Fruit fly (Drosophila melanogaster) whole organism, embryonic: Measurements from ENCODE around the gene CG8861.

Experiments used
- Atf3 ChIP-seq: fragments of 200-800 bp; sonication (Bioruptor generic); optimal IDR thresholded peaks from 3 replicates; lab custom pipeline; 2016; ENCODE audit warnings: missing biosample characterization, missing genetic modification characterization
- Awh ChIP-seq: fragments of 200-800 bp; sonication (Bioruptor generic); IDR thresholded peaks from 2 replicates; pipeline ENCODE4, ENCODE4 v1.3.6; 2022; ENCODE audit warnings: missing biosample characterization, missing genetic modification characterization
- CG11085 ChIP-seq: fragments of 200-800 bp; sonication (Bioruptor generic); IDR thresholded peaks from 2 replicates; pipeline ENCODE4 v1.3.6; 2022; ENCODE audit warnings: missing biosample characterization, missing genetic modification characterization
- CG11398 ChIP-seq: fragments of 200-800 bp; sonication (Bioruptor generic); optimal IDR thresholded peaks from 2 replicates; lab custom pipeline; 2016; ENCODE audit warnings: missing biosample characterization, missing genetic modification characterization
- CG11560 ChIP-seq: fragments of 200-800 bp; sonication (Bioruptor generic); IDR thresholded peaks from 3 replicates; pipeline ENCODE4 v1.3.6; 2022; ENCODE audit warnings: missing biosample characterization, missing genetic modification characterization
- CG15011 ChIP-seq: fragments of 200-800 bp; sonication (Bioruptor generic); optimal IDR thresholded peaks from 3 replicates; lab custom pipeline; 2018; ENCODE audit warnings: missing biosample characterization, mild to moderate bottlenecking, missing genetic modification characterization
- CG15514 ChIP-seq: fragments of 200-800 bp; sonication (Bioruptor generic); optimal IDR thresholded peaks from 3 replicates; lab custom pipeline; 2017; ENCODE audit warnings: missing biosample characterization, missing genetic modification characterization, mild to moderate bottlenecking, moderate library complexity, missing genetic modification reagents
- CG17361 ChIP-seq: fragments of 200-800 bp; sonication (Bioruptor generic); IDR thresholded peaks from 3 replicates; pipeline ENCODE4 v1.3.6; 2022; ENCODE audit warnings: missing biosample characterization, missing genetic modification characterization
- CG17568 ChIP-seq: fragments of 200-800 bp; sonication (Bioruptor generic); optimal IDR thresholded peaks from 2 replicates; lab custom pipeline; 2018; ENCODE audit warnings: missing biosample characterization, mild to moderate bottlenecking, missing genetic modification characterization, moderate library complexity
- CG1792 ChIP-seq: fragments of 200-800 bp; sonication (Bioruptor generic); optimal IDR thresholded peaks from 2 replicates; lab custom pipeline; 2016; ENCODE audit warnings: missing biosample characterization, missing genetic modification characterization
- CG4360 ChIP-seq: fragments of 200-800 bp; sonication (Bioruptor generic); IDR thresholded peaks from 2 replicates; pipeline ENCODE4 v1.3.6; 2022; ENCODE audit warnings: missing biosample characterization, missing genetic modification characterization
- CG43689 ChIP-seq: fragments of 200-800 bp; sonication (Bioruptor generic); IDR thresholded peaks from 2 replicates; pipeline ENCODE4 v1.3.6; 2022; ENCODE audit warnings: missing biosample characterization, missing genetic modification characterization
- CG4707 ChIP-seq: fragments of 200-800 bp; sonication (Bioruptor generic); optimal IDR thresholded peaks from 2 replicates; lab custom pipeline; 2018; ENCODE audit warnings: missing biosample characterization, mild to moderate bottlenecking, missing genetic modification characterization, moderate library complexity
- CG4730 ChIP-seq: fragments of 200-800 bp; sonication (Bioruptor generic); IDR thresholded peaks from 2 replicates; pipeline ENCODE4 v1.3.6; 2022; ENCODE audit warnings: missing biosample characterization, missing genetic modification characterization
- CG8089 ChIP-seq: fragments of 200-800 bp; sonication (Bioruptor generic); optimal IDR thresholded peaks from 3 replicates; lab custom pipeline; 2016; ENCODE audit warnings: missing biosample characterization, missing genetic modification characterization
- CG8924 ChIP-seq: fragments of 200-800 bp; optimal IDR thresholded peaks from 3 replicates; lab custom pipeline; 2019; ENCODE audit warnings: missing biosample characterization, mild to moderate bottlenecking, missing genetic modification characterization, moderate library complexity
- CG9215 ChIP-seq: fragments of 200-800 bp; sonication (Bioruptor generic); IDR thresholded peaks from 2 replicates; pipeline ENCODE4 v1.3.6; 2022; ENCODE audit warnings: missing biosample characterization, missing genetic modification characterization
- Chrac-16 ChIP-seq: fragments of 200-800 bp; sonication (Bioruptor generic); optimal IDR thresholded peaks from 3 replicates; lab custom pipeline; 2016; ENCODE audit warnings: missing biosample characterization, missing genetic modification characterization
- Elba2 ChIP-seq: fragments of 200-800 bp; sonication (Bioruptor generic); optimal IDR thresholded peaks from 3 replicates; lab custom pipeline; 2016; ENCODE audit warnings: missing biosample characterization, missing genetic modification characterization
- Fer3 ChIP-seq: fragments of 200-800 bp; sonication (Bioruptor generic); optimal IDR thresholded peaks from 2 replicates; lab custom pipeline; 2018; ENCODE audit warnings: missing biosample characterization, mild to moderate bottlenecking, missing genetic modification characterization, moderate library complexity
- HLH54F ChIP-seq: fragments of 200-800 bp; sonication (Bioruptor generic); optimal IDR thresholded peaks from 3 replicates; lab custom pipeline; 2016; ENCODE audit warnings: missing biosample characterization, missing genetic modification characterization
- Hr51 ChIP-seq, 2 experiments: fragments of 200-800 bp; sonication (Bioruptor generic); optimal IDR thresholded peaks; 2 replicates in 1 of 2; 3 replicates in 1 of 2; lab custom pipeline; 2016 to 2018; ENCODE audit warnings: missing biosample characterization in 2 of 2, missing genetic modification characterization in 2 of 2, mild to moderate bottlenecking in 1 of 2, moderate library complexity in 1 of 2
- Kr ChIP-seq: fragments of 200-800 bp; sonication (Bioruptor generic); optimal IDR thresholded peaks from 2 replicates; lab custom pipeline; 2017; ENCODE audit warnings: missing biosample characterization, mild to moderate bottlenecking, missing genetic modification characterization
- Nf-YC ChIP-seq: fragments of 200-800 bp; optimal IDR thresholded peaks from 3 replicates; lab custom pipeline; 2019; ENCODE audit warnings: missing biosample characterization, mild to moderate bottlenecking, missing genetic modification characterization, moderate library complexity
- PHDP ChIP-seq: fragments of 200-800 bp; sonication (Bioruptor generic); optimal IDR thresholded peaks from 3 replicates; lab custom pipeline; 2018; ENCODE audit warnings: missing biosample characterization, mild to moderate bottlenecking, missing genetic modification characterization, moderate library complexity
- Scr ChIP-seq: fragments of 200-800 bp; sonication (Bioruptor generic); IDR thresholded peaks from 2 replicates; pipeline ENCODE4 v1.3.6; 2022; ENCODE audit warnings: missing biosample characterization, missing genetic modification characterization; ENCODE audit not compliant: partially characterized antibody
- Side ChIP-seq: fragments of 200-800 bp; sonication (Bioruptor generic); optimal IDR thresholded peaks from 2 replicates; lab custom pipeline; 2016; ENCODE audit warnings: missing biosample characterization, missing genetic modification characterization
- Sin3A ChIP-seq: fragments of >200 bp; optimal IDR thresholded peaks from 2 replicates; lab custom pipeline; 2018
- Six4 ChIP-seq: fragments of 200-800 bp; sonication (Bioruptor generic); optimal IDR thresholded peaks from 2 replicates; lab custom pipeline; 2016; ENCODE audit warnings: missing biosample characterization, missing genetic modification characterization
- Sox100B ChIP-seq: fragments of 200-800 bp; sonication (Bioruptor generic); optimal IDR thresholded peaks from 3 replicates; lab custom pipeline; 2018; ENCODE audit warnings: missing biosample characterization, mild to moderate bottlenecking, missing genetic modification characterization
- Xbp1 ChIP-seq: fragments of 200-800 bp; sonication (Bioruptor generic); optimal IDR thresholded peaks from 3 replicates; lab custom pipeline; 2016; ENCODE audit warnings: missing biosample characterization, mild to moderate bottlenecking, missing genetic modification characterization
- YL-1 ChIP-seq: fragments of 200-800 bp; sonication (Bioruptor generic); optimal IDR thresholded peaks from 3 replicates; lab custom pipeline; 2017; ENCODE audit warnings: missing biosample characterization, mild to moderate bottlenecking, missing genetic modification characterization
- abd-A ChIP-seq: fragments of 200-800 bp; sonication (Bioruptor generic); optimal IDR thresholded peaks from 3 replicates; lab custom pipeline; 2019; ENCODE audit warnings: missing biosample characterization, mild to moderate bottlenecking, missing genetic modification characterization, moderate library complexity
- croc ChIP-seq: fragments of 200-800 bp; sonication (Bioruptor generic); conservative IDR thresholded peaks from 3 replicates; pipeline ENCODE4 v1.3.6; 2022; ENCODE audit warnings: missing biosample characterization, missing genetic modification characterization
- dysf ChIP-seq: fragments of 200-800 bp; sonication (Bioruptor generic); IDR thresholded peaks from 3 replicates; pipeline ENCODE4 v1.3.6; 2022; ENCODE audit warnings: missing biosample characterization, missing genetic modification characterization
- eyg ChIP-seq: fragments of 200-800 bp; sonication (Bioruptor generic); optimal IDR thresholded peaks from 3 replicates; lab custom pipeline; 2016; ENCODE audit warnings: missing biosample characterization, missing genetic modification characterization
- fd3F ChIP-seq: fragments of 200-800 bp; sonication (Bioruptor generic); optimal IDR thresholded peaks from 2 replicates; lab custom pipeline; 2018; ENCODE audit warnings: missing biosample characterization, mild to moderate bottlenecking, missing genetic modification characterization, moderate library complexity
- gfzf ChIP-seq: fragments of 200-800 bp; sonication (Bioruptor generic); optimal IDR thresholded peaks from 2 replicates; lab custom pipeline; 2016; ENCODE audit warnings: missing biosample characterization, mild to moderate bottlenecking, missing genetic modification characterization, moderate library complexity
- ind ChIP-seq: fragments of 200-800 bp; sonication (Bioruptor generic); optimal IDR thresholded peaks from 3 replicates; lab custom pipeline; 2016; ENCODE audit warnings: missing biosample characterization, missing genetic modification characterization
- jumu ChIP-seq: fragments of 200-800 bp; sonication (Bioruptor generic); optimal IDR thresholded peaks from 3 replicates; lab custom pipeline; 2016; ENCODE audit warnings: missing biosample characterization, missing genetic modification characterization
- lov ChIP-seq, 2 experiments: fragments of 200-800 bp in 1 of 2; fragments of >200 bp in 1 of 2; sonication (Bioruptor generic) in 1 of 2; IDR thresholded peaks in 1 of 2; optimal IDR thresholded peaks in 1 of 2; 2 replicates in 1 of 2; 3 replicates in 1 of 2; pipeline versions ENCODE4 v1.3.6 to Lab custom; 2017 to 2022; ENCODE audit warnings: missing biosample characterization in 1 of 2, missing genetic modification characterization in 1 of 2
- nerfin-2 ChIP-seq: fragments of 200-800 bp; sonication (Bioruptor generic); IDR thresholded peaks from 2 replicates; pipeline ENCODE4 v1.3.6; 2022; ENCODE audit warnings: missing biosample characterization, missing genetic modification characterization; ENCODE audit not compliant: partially characterized antibody
- ranshi ChIP-seq: fragments of 200-800 bp; sonication (Bioruptor generic); IDR thresholded peaks from 2 replicates; pipeline ENCODE4 v1.3.6; 2022; ENCODE audit warnings: missing biosample characterization, missing genetic modification characterization
- sc ChIP-seq, 3 experiments: fragments of >200 bp in 2 of 3; fragments of 200-800 bp in 1 of 3; sonication (Bioruptor generic) in 1 of 3; optimal IDR thresholded peaks; 2 replicates in 2 of 3; 3 replicates in 1 of 3; lab custom pipeline; 2017; ENCODE audit warnings: mild to moderate bottlenecking in 1 of 3, missing biosample characterization in 1 of 3, missing genetic modification characterization in 1 of 3, missing genetic modification reagents in 1 of 3
- sd ChIP-seq: fragments of 200-800 bp; sonication (Bioruptor generic); optimal IDR thresholded peaks from 3 replicates; lab custom pipeline; 2018; ENCODE audit warnings: missing biosample characterization, mild to moderate bottlenecking, missing genetic modification characterization, moderate library complexity
- sim ChIP-seq: fragments of 200-800 bp; sonication (Bioruptor generic); IDR thresholded peaks from 2 replicates; pipeline ENCODE4 v1.3.6; 2022; ENCODE audit warnings: missing biosample characterization, missing genetic modification characterization
- wdn ChIP-seq: fragments of 200-800 bp; sonication (Bioruptor generic); IDR thresholded peaks from 2 replicates; pipeline ENCODE4 v1.3.6; 2022; ENCODE audit warnings: missing biosample characterization, missing genetic modification characterization
- wek ChIP-seq: fragments of 200-800 bp; sonication (Bioruptor generic); optimal IDR thresholded peaks from 3 replicates; lab custom pipeline; 2018; ENCODE audit warnings: missing biosample characterization, mild to moderate bottlenecking, missing genetic modification characterization, moderate library complexity

Gene CG8861

DNA sequence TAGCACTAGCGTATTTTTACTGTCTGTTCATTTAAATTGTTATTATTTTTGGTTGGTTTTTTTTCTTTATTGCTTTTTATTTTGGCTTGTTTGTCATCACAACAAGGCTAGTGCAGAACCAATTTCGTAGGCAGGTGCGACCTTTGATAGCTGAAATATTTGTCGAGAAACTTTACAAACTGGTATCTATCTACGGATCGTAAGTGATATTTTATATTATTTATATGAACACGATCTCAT, 11.7 kb upstream of the CG8861 start, which contains the start of gene drn:
drn (plus strand) TSS at position 141 of the 240 bp plus-strand sequence.
- TF ChIP-seq Sox100B (GFP tag; lab: Kevin White, UChicago), result no peak
- TF ChIP-seq gfzf (GFP tag; lab: Kevin White, UChicago), result no peak
- TF ChIP-seq dysf, result no peak
- no peak for TF ChIP-seq Six4 (GFP tag; lab: Kevin White, UChicago)
- no peak for TF ChIP-seq CG11085
- TF ChIP-seq CG8089, result no peak
- TF ChIP-seq Elba2 (GFP tag; lab: Kevin White, UChicago), result no peak
- TF ChIP-seq CG4707 (GFP tag; lab: Kevin White, UChicago), result no peak
- TF ChIP-seq Awh, result no peak
- TF ChIP-seq Kr (GFP tag; lab: Kevin White, UChicago), result no peak
- TF ChIP-seq Scr (GFP tag; lab: Robert Waterston, UW), result no peak
- no peak for TF ChIP-seq Side (GFP tag; lab: Kevin White, UChicago)
- no peak for TF ChIP-seq Nf-YC (tag; lab: Kevin White, UChicago)
- TF ChIP-seq CG17361 (GFP tag; lab: Robert Waterston, UW), result no peak
- TF ChIP-seq CG8924 (tag; lab: Kevin White, UChicago), result no peak
- no peak for TF ChIP-seq Xbp1 (GFP tag; lab: Kevin White, UChicago)
- TF ChIP-seq, all 482 proteins: peak for 0

DNA sequence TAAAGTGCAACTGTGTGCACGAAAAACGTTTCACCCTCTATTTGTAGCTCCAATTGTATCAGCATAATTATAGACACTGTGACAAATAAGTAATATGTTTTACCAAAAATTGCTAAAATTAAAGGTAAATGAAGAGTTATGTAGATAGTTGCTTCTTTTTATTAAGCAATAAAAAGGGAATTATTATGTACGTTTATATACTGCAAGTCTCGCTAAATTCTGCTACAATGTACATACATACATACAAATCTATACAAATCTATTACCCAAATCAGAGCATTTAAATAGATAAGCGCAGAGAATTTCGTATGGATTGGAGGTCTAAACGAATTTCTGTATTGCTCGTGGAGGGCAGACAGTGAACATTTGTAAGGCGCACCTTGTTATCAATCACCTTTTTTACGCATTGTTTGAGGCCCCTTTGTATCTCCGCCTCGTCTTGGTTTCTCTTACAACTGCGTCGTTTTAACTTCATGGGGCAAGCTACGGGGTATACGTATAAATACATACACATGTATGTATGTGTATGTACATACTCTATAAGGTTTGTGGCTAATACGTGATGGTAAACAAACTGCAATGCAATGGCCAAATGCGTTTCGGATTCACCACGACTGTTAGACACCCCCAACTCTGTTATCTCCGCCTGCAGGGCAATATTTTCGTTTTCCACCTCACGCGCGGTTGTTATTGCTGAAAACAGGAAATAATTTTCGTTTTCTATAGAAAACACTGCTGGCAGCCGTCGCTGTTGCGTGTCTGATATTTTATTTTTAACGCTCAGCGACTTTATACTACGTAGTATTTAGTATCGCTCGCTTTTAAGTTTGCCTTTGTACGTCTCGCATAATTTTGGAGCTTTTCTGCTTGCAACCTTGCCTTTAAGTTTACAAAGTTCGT, 11.1 kb upstream of the CG8861 start:
- no peak for TF ChIP-seq fd3F (GFP tag; lab: Kevin White, UChicago)
- no peak for TF ChIP-seq croc (GFP tag; lab: Robert Waterston, UW)
- peak; percentile 79 for TF ChIP-seq PHDP (tag; lab: Kevin White, UChicago)
- TF ChIP-seq CG15011 (GFP tag; lab: Kevin White, UChicago), result no peak
- TF ChIP-seq CG4730 (GFP tag; lab: Robert Waterston, UW), result peak; percentile 21; the same call in 1 of the 2 replicates
- no peak for TF ChIP-seq eyg (GFP tag; lab: Kevin White, UChicago)
- no peak for TF ChIP-seq CG43689 (GFP tag; lab: Robert Waterston, UW)
- TF ChIP-seq Fer3 (tag; lab: Kevin White, UChicago), result no peak
- peak; percentile 17 for TF ChIP-seq ind (GFP tag; lab: Kevin White, UChicago)
- no peak for TF ChIP-seq jumu (GFP tag; lab: Kevin White, UChicago)
- peak in 1 of 2 experiments; percentile 70 for TF ChIP-seq Hr51 (GFP tag; optimal IDR thresholded peaks at IDR 0.05; lab: Kevin White, UChicago)
- TF ChIP-seq CG17568 (GFP tag; lab: Kevin White, UChicago), result peak; percentile 64
- peak; percentile 53 for TF ChIP-seq wek (GFP tag; lab: Kevin White, UChicago)
- TF ChIP-seq YL-1 (GFP tag; lab: Kevin White, UChicago), result peak; percentile 36
- peak; percentile 60 for TF ChIP-seq sd (tag; lab: Kevin White, UChicago)
- no peak for TF ChIP-seq sim (GFP tag; lab: Robert Waterston, UW)
- TF ChIP-seq Sin3A (lab: Kevin White, UChicago), result no peak
- TF ChIP-seq CG11398 (GFP tag; lab: Kevin White, UChicago), result peak; percentile 30
- TF ChIP-seq Atf3 (GFP tag; lab: Kevin White, UChicago), result no peak
- peak; percentile 59 for TF ChIP-seq Xbp1 (GFP tag; lab: Kevin White, UChicago)
- no peak for TF ChIP-seq CG4360
- TF ChIP-seq HLH54F (GFP tag; lab: Kevin White, UChicago), result no peak
- TF ChIP-seq ranshi (GFP tag; lab: Robert Waterston, UW), result peak; percentile 47; the same call in 1 of the 2 replicates
- no peak for TF ChIP-seq sc (optimal IDR thresholded peaks at IDR 0.05; lab: Kevin White, UChicago)
- TF ChIP-seq sc (GFP tag; optimal IDR thresholded peaks at IDR 0.05; lab: Kevin White, UChicago), result peak; percentile 55
- TF ChIP-seq wdn (GFP tag; lab: Robert Waterston, UW), result no peak
- peak; percentile 46 for TF ChIP-seq Chrac-16
- TF ChIP-seq nerfin-2 (GFP tag; lab: Robert Waterston, UW), result no peak
- TF ChIP-seq CG15514 (GFP tag; lab: Kevin White, UChicago), result peak; percentile 1
- TF ChIP-seq abd-A (tag; lab: Kevin White, UChicago), result peak; percentile 73
- TF ChIP-seq CG11560 (tag; lab: Robert Waterston, UW), result no peak
- TF ChIP-seq CG1792 (GFP tag; lab: Kevin White, UChicago), result no peak
- no peak for TF ChIP-seq lov (optimal IDR thresholded peaks at IDR 0.05; lab: Kevin White, UChicago)
- no peak for TF ChIP-seq lov (GFP tag; IDR thresholded peaks at IDR 0.05; lab: Robert Waterston, UW)
- no peak for TF ChIP-seq CG9215
